Worm (Caenorhabditis elegans) whole organism, L4 larva: Measurements from ENCODE around the gene Y43F8B.1.

Source experiments
- aha-1 ChIP-seq: fragments of 150-350 bp; peaks from one replicate; lab custom pipeline; 2014; ENCODE audit warnings: missing biosample characterization, missing genetic modification characterization
- aly-2 ChIP-seq: sonication (generic microtip); optimal IDR thresholded peaks from 2 replicates; lab custom pipeline; 2018; ENCODE audit warnings: missing biosample characterization, missing genetic modification characterization
- ceh-28 ChIP-seq: fragments of 150-350 bp; optimal IDR thresholded peaks from 2 replicates; lab custom pipeline; 2014; ENCODE audit warnings: missing biosample characterization, missing genetic modification reagents, missing genetic modification characterization
- egl-27 ChIP-seq: sonication (generic microtip); optimal IDR thresholded peaks from 3 replicates; lab custom pipeline; 2017; ENCODE audit warnings: missing biosample characterization, missing genetic modification reagents, missing genetic modification characterization
- fkh-10 ChIP-seq: fragments of 150-350 bp; optimal IDR thresholded peaks from 2 replicates; lab custom pipeline; 2014; ENCODE audit warnings: missing biosample characterization, missing genetic modification reagents, missing genetic modification characterization
- hif-1 ChIP-seq, 2 experiments: sonication (generic microtip); optimal IDR thresholded peaks; 2 replicates each; lab custom pipeline; 2016 to 2017; ENCODE audit warnings: missing compliant biosample characterization in 2 of 2, missing genetic modification characterization in 2 of 2, missing genetic modification reagents in 2 of 2, missing genotype in 2 of 2, mild to moderate bottlenecking in 1 of 2
- hmg-1.1 ChIP-seq: fragments of 200-800 bp; sonication (Bioruptor generic); IDR thresholded peaks from 2 replicates; pipeline ENCODE4 v1.3.6; 2022; ENCODE audit warnings: missing genetic modification reagents, missing genetic modification characterization, missing compliant biosample characterization
- mes-2 ChIP-seq: sonication (generic microtip); optimal IDR thresholded peaks from 2 replicates; lab custom pipeline; 2016; ENCODE audit warnings: missing genotype, mild to moderate bottlenecking, missing genetic modification characterization, missing compliant biosample characterization; ENCODE audit not compliant: poor library complexity, severe bottlenecking
- nhr-77 ChIP-seq: fragments of 150-350 bp; optimal IDR thresholded peaks from 2 replicates; lab custom pipeline; 2014; ENCODE audit warnings: missing biosample characterization, missing genetic modification characterization
- pha-4 ChIP-seq, 2 experiments: fragments of 150-350 bp in 1 of 2; fragments of 200-800 bp in 1 of 2; sonication (Bioruptor generic) in 1 of 2; IDR thresholded peaks in 1 of 2; optimal IDR thresholded peaks in 1 of 2; 2 replicates each; pipeline versions ENCODE4 v1.3.6 to Lab custom; 2014 to 2022; ENCODE audit warnings: missing genetic modification characterization in 2 of 2, missing genetic modification reagents in 2 of 2, missing biosample characterization in 1 of 2, missing compliant biosample characterization in 1 of 2
- snpc-4 ChIP-seq: fragments of 150-350 bp; optimal IDR thresholded peaks from 2 replicates; lab custom pipeline; 2014; ENCODE audit warnings: missing biosample characterization, missing genetic modification characterization

- TF ChIP-seq hmg-1.1 (GFP tag; lab: Robert Waterston, UW) (no peak), fkh-10 (GFP tag; lab: Kevin White, UChicago) (no peak), nhr-77 (tag; lab: Kevin White, UChicago) (no peak), egl-27 (tag; lab: Kevin White, UChicago) (no peak), hif-1 (tag; optimal IDR thresholded peaks at IDR 0.05; lab: Kevin White, UChicago) (no peak), aha-1 (tag; lab: Kevin White, UChicago) (no peak), snpc-4 (tag; lab: Kevin White, UChicago) (no peak), mes-2 (tag; lab: Kevin White, UChicago) (no peak), pha-4 (GFP tag; IDR thresholded peaks at IDR 0.05; lab: Robert Waterston, UW) (no peak), pha-4 (tag; optimal IDR thresholded peaks at IDR 0.05; lab: Kevin White, UChicago) (no peak), aly-2 (tag; lab: Kevin White, UChicago) (no peak), ceh-28 (tag; lab: Kevin White, UChicago) (no peak)
Measured at ce11 chrV:19526197-19526596, 19.8 kb downstream of the Y43F8B.1 start.
